Fruit fly (Drosophila melanogaster) whole organism, embryonic: Measurements from ENCODE around the gene bnl.

Source experiments
- CG11093 ChIP-seq: fragments of 200-800 bp; sonication (Bioruptor generic); IDR thresholded peaks from 3 replicates; pipeline ENCODE4 v1.3.6; 2022; ENCODE audit warnings: missing biosample characterization, missing genetic modification characterization
- CG12659 ChIP-seq: fragments of 200-800 bp; sonication (Bioruptor generic); optimal IDR thresholded peaks from 3 replicates; lab custom pipeline; 2017; ENCODE audit warnings: mild to moderate bottlenecking, missing biosample characterization, missing genetic modification reagents, missing genetic modification characterization
- CG13296 ChIP-seq: fragments of 200-800 bp; sonication (Bioruptor generic); optimal IDR thresholded peaks from 3 replicates; lab custom pipeline; 2018; ENCODE audit warnings: missing biosample characterization, mild to moderate bottlenecking, missing genetic modification characterization
- CG14710 ChIP-seq: fragments of 200-800 bp; sonication (Bioruptor generic); optimal IDR thresholded peaks from 3 replicates; lab custom pipeline; 2019; ENCODE audit warnings: missing biosample characterization, mild to moderate bottlenecking, missing genetic modification characterization, moderate library complexity
- CG15514 ChIP-seq: fragments of 200-800 bp; sonication (Bioruptor generic); optimal IDR thresholded peaks from 3 replicates; lab custom pipeline; 2017; ENCODE audit warnings: missing biosample characterization, missing genetic modification characterization, mild to moderate bottlenecking, moderate library complexity, missing genetic modification reagents
- CG16815 ChIP-seq: fragments of 200-800 bp; sonication (Bioruptor generic); optimal IDR thresholded peaks from 3 replicates; lab custom pipeline; 2017; ENCODE audit warnings: missing biosample characterization, mild to moderate bottlenecking, missing genetic modification characterization
- CG31224 ChIP-seq: fragments of 200-800 bp; sonication (Bioruptor generic); IDR thresholded peaks from 2 replicates; pipeline ENCODE4 v1.3.6; 2022; ENCODE audit warnings: missing biosample characterization, missing genetic modification characterization
- CG31365 ChIP-seq: fragments of 200-800 bp; sonication (Bioruptor generic); optimal IDR thresholded peaks from 2 replicates; lab custom pipeline; 2018; ENCODE audit warnings: missing biosample characterization, mild to moderate bottlenecking, missing genetic modification characterization
- CG3995 ChIP-seq: fragments of 200-800 bp; sonication (Bioruptor generic); optimal IDR thresholded peaks from 3 replicates; lab custom pipeline; 2016; ENCODE audit warnings: missing biosample characterization, missing genetic modification characterization
- CG4328 ChIP-seq: fragments of 200-800 bp; sonication (Bioruptor generic); optimal IDR thresholded peaks from 3 replicates; lab custom pipeline; 2017; ENCODE audit warnings: missing biosample characterization, missing genetic modification reagents, missing genetic modification characterization
- CG4424 ChIP-seq: fragments of 200-800 bp; sonication (Bioruptor generic); optimal IDR thresholded peaks from 3 replicates; lab custom pipeline; 2016; ENCODE audit warnings: missing biosample characterization, missing genetic modification characterization
- CG4854 ChIP-seq: fragments of 200-800 bp; sonication (Bioruptor generic); optimal IDR thresholded peaks from 2 replicates; lab custom pipeline; 2016; ENCODE audit warnings: missing biosample characterization, missing genetic modification characterization, inconsistent platforms
- CG5953 ChIP-seq: fragments of 200-800 bp; sonication (Bioruptor generic); IDR thresholded peaks from 2 replicates; pipeline ENCODE4 v1.3.6; 2022; ENCODE audit warnings: missing biosample characterization, missing genetic modification characterization
- CG6254 ChIP-seq: fragments of 200-800 bp; sonication (Bioruptor generic); optimal IDR thresholded peaks from 3 replicates; lab custom pipeline; 2017; ENCODE audit warnings: mild to moderate bottlenecking, missing biosample characterization, missing genetic modification reagents, missing genetic modification characterization
- CG6854 ChIP-seq: fragments of 200-800 bp; sonication (Bioruptor generic); optimal IDR thresholded peaks from 3 replicates; lab custom pipeline; 2017; ENCODE audit warnings: missing biosample characterization, mild to moderate bottlenecking, missing genetic modification characterization
- CG7372 ChIP-seq: fragments of 200-800 bp; sonication (Bioruptor generic); IDR thresholded peaks from 2 replicates; pipeline ENCODE4 v1.3.6; 2022; ENCODE audit warnings: missing biosample characterization, missing genetic modification characterization
- CG7745 ChIP-seq: fragments of 200-800 bp; sonication (Bioruptor generic); optimal IDR thresholded peaks from 2 replicates; lab custom pipeline; 2018; ENCODE audit warnings: missing biosample characterization, mild to moderate bottlenecking, missing genetic modification characterization, moderate library complexity
- CG8765 ChIP-seq: fragments of 200-800 bp; sonication (Bioruptor generic); IDR thresholded peaks from 2 replicates; pipeline ENCODE4 v1.3.6; 2022; ENCODE audit warnings: missing biosample characterization, missing genetic modification characterization
- CG9215 ChIP-seq: fragments of 200-800 bp; sonication (Bioruptor generic); IDR thresholded peaks from 2 replicates; pipeline ENCODE4 v1.3.6; 2022; ENCODE audit warnings: missing biosample characterization, missing genetic modification characterization
- Chrac-16 ChIP-seq: fragments of 200-800 bp; sonication (Bioruptor generic); optimal IDR thresholded peaks from 3 replicates; lab custom pipeline; 2016; ENCODE audit warnings: missing biosample characterization, missing genetic modification characterization
- GATAe ChIP-seq: fragments of 200-800 bp; sonication (Bioruptor generic); conservative IDR thresholded peaks from 2 replicates; pipeline ENCODE4 v1.3.6; 2022; ENCODE audit warnings: missing biosample characterization, missing genetic modification characterization
- H15 ChIP-seq: fragments of 200-800 bp; sonication (Bioruptor generic); IDR thresholded peaks from 3 replicates; pipeline ENCODE4 v1.3.6; 2022; ENCODE audit warnings: missing biosample characterization, missing genetic modification characterization
- H2.0 ChIP-seq: fragments of 200-800 bp; sonication (Bioruptor generic); IDR thresholded peaks from 2 replicates; pipeline ENCODE4 v1.3.6; 2022; ENCODE audit warnings: missing biosample characterization, missing genetic modification characterization
- MESR4 ChIP-seq: fragments of 200-800 bp; sonication (Bioruptor generic); optimal IDR thresholded peaks from 2 replicates; lab custom pipeline; 2018; ENCODE audit warnings: missing biosample characterization, mild to moderate bottlenecking, missing genetic modification characterization, moderate library complexity
- Mrtf ChIP-seq: fragments of 200-800 bp; sonication (Bioruptor generic); IDR thresholded peaks from 3 replicates; pipeline ENCODE4 v1.3.6; 2022; ENCODE audit warnings: missing biosample characterization, missing genetic modification characterization
- Myb ChIP-seq: fragments of 200-800 bp; sonication (Bioruptor generic); optimal IDR thresholded peaks from 2 replicates; lab custom pipeline; 2016; ENCODE audit warnings: missing biosample characterization, missing genetic modification characterization
- Optix ChIP-seq: fragments of 200-800 bp; sonication (Bioruptor generic); IDR thresholded peaks from 3 replicates; pipeline ENCODE4 v1.3.6; 2022; ENCODE audit warnings: missing biosample characterization, missing genetic modification characterization
- Pdp1 ChIP-seq, 2 experiments: fragments of 200-800 bp; sonication (Bioruptor generic); optimal IDR thresholded peaks; 3 replicates each; lab custom pipeline; 2016; ENCODE audit warnings: missing biosample characterization in 2 of 2, missing genetic modification characterization in 2 of 2, mild to moderate bottlenecking in 1 of 2, moderate library complexity in 1 of 2
- Vsx1 ChIP-seq: fragments of 200-800 bp; sonication (Bioruptor generic); optimal IDR thresholded peaks from 2 replicates; lab custom pipeline; 2017; ENCODE audit warnings: missing biosample characterization, mild to moderate bottlenecking, missing genetic modification characterization, missing genetic modification reagents
- bbx ChIP-seq: fragments of 200-800 bp; sonication (Bioruptor generic); IDR thresholded peaks from 2 replicates; pipeline ENCODE4 v1.3.6; 2022; ENCODE audit warnings: missing biosample characterization, missing genetic modification characterization; ENCODE audit not compliant: partially characterized antibody
- dm ChIP-seq: fragments of 200-800 bp; sonication (Bioruptor generic); optimal IDR thresholded peaks from 3 replicates; lab custom pipeline; 2016; ENCODE audit warnings: missing biosample characterization, missing genetic modification characterization
- gsb-n ChIP-seq: fragments of 200-800 bp; sonication (Bioruptor generic); optimal IDR thresholded peaks from 3 replicates; lab custom pipeline; 2018; ENCODE audit warnings: missing biosample characterization, mild to moderate bottlenecking, missing genetic modification characterization
- hb ChIP-seq: fragments of 200-800 bp; sonication (Bioruptor generic); IDR thresholded peaks from 3 replicates; pipeline ENCODE4 v1.3.6; 2022; ENCODE audit warnings: missing biosample characterization, missing genetic modification characterization; ENCODE audit not compliant: partially characterized antibody
- ind ChIP-seq: fragments of 200-800 bp; sonication (Bioruptor generic); optimal IDR thresholded peaks from 3 replicates; lab custom pipeline; 2016; ENCODE audit warnings: missing biosample characterization, missing genetic modification characterization
- kah ChIP-seq: fragments of 200-800 bp; sonication (Bioruptor generic); optimal IDR thresholded peaks from 2 replicates; lab custom pipeline; 2018; ENCODE audit warnings: missing biosample characterization, mild to moderate bottlenecking, missing genetic modification characterization
- knrl ChIP-seq: fragments of 200-800 bp; sonication (Bioruptor generic); IDR thresholded peaks from 3 replicates; pipeline ENCODE4 v1.3.6; 2022; ENCODE audit warnings: missing biosample characterization, missing genetic modification characterization; ENCODE audit not compliant: partially characterized antibody
- lbe ChIP-seq: fragments of 200-800 bp; sonication (Bioruptor generic); optimal IDR thresholded peaks from 2 replicates; lab custom pipeline; 2016; ENCODE audit warnings: missing biosample characterization, mild to moderate bottlenecking, missing genetic modification characterization
- nom ChIP-seq: fragments of 200-800 bp; sonication (Bioruptor generic); optimal IDR thresholded peaks from 2 replicates; lab custom pipeline; 2017; ENCODE audit warnings: missing biosample characterization, missing genetic modification characterization, mild to moderate bottlenecking, moderate library complexity, missing genetic modification reagents
- onecut ChIP-seq: fragments of 200-800 bp; sonication (Bioruptor generic); IDR thresholded peaks from 2 replicates; pipeline ENCODE4 v1.3.6; 2022; ENCODE audit warnings: missing biosample characterization, missing genetic modification characterization
- pb ChIP-seq: fragments of 200-800 bp; sonication (Bioruptor generic); optimal IDR thresholded peaks from 3 replicates; lab custom pipeline; 2016; ENCODE audit warnings: missing biosample characterization, missing genetic modification characterization
- peb ChIP-seq: fragments of 200-800 bp; sonication (Bioruptor generic); IDR thresholded peaks from 2 replicates; pipeline ENCODE4 v1.3.6; 2022; ENCODE audit warnings: missing biosample characterization, missing genetic modification characterization
- phol ChIP-seq: fragments of 200-800 bp; sonication (Bioruptor generic); optimal IDR thresholded peaks from 3 replicates; lab custom pipeline; 2018; ENCODE audit warnings: missing biosample characterization, mild to moderate bottlenecking, missing genetic modification characterization, moderate library complexity
- pzg ChIP-seq: fragments of 200-800 bp; sonication (Bioruptor generic); optimal IDR thresholded peaks from 3 replicates; lab custom pipeline; 2018; ENCODE audit warnings: missing biosample characterization, mild to moderate bottlenecking, missing genetic modification characterization, moderate library complexity
- sens ChIP-seq: fragments of 200-800 bp; sonication (Bioruptor generic); peaks from one replicate; lab custom pipeline; 2016; ENCODE audit warnings: missing biosample characterization, missing genetic modification characterization
- seq ChIP-seq: fragments of 200-800 bp; sonication (Bioruptor generic); IDR thresholded peaks from 2 replicates; pipeline ENCODE4 v1.3.6; 2022; ENCODE audit warnings: missing biosample characterization, missing genetic modification characterization
- sim ChIP-seq: fragments of 200-800 bp; sonication (Bioruptor generic); IDR thresholded peaks from 2 replicates; pipeline ENCODE4 v1.3.6; 2022; ENCODE audit warnings: missing biosample characterization, missing genetic modification characterization
- stwl ChIP-seq: fragments of 200-800 bp; sonication (Bioruptor generic); optimal IDR thresholded peaks from 3 replicates; lab custom pipeline; 2018; ENCODE audit warnings: missing biosample characterization, mild to moderate bottlenecking, missing genetic modification characterization, moderate library complexity
- tap ChIP-seq: fragments of 200-800 bp; optimal IDR thresholded peaks from 3 replicates; lab custom pipeline; 2019; ENCODE audit warnings: missing biosample characterization, mild to moderate bottlenecking, missing genetic modification characterization, moderate library complexity
- tgo ChIP-seq: fragments of 200-800 bp; sonication (Bioruptor generic); IDR thresholded peaks from 3 replicates; pipeline ENCODE4 v1.3.6; 2022; ENCODE audit warnings: missing biosample characterization, missing genetic modification characterization
- trem ChIP-seq: fragments of 200-800 bp; optimal IDR thresholded peaks from 3 replicates; lab custom pipeline; 2019; ENCODE audit warnings: missing biosample characterization, mild to moderate bottlenecking, missing genetic modification characterization, moderate library complexity
- trh ChIP-seq: fragments of 200-800 bp; sonication (Bioruptor generic); optimal IDR thresholded peaks from 2 replicates; lab custom pipeline; 2016; ENCODE audit warnings: missing biosample characterization, missing genetic modification characterization

Gene bnl

dm6 chr3R:19879470-19880052 is 42.9 kb upstream of the bnl start, which contains the start of gene Ask1 (continued):
- TF ChIP-seq phol (peak; percentile 31), CG13296 (no peak), ind (no peak), kah (GFP tag; lab: Kevin White, UChicago) (peak; percentile 73), sens (GFP tag; lab: Kevin White, UChicago) (peak; percentile 4), sim (GFP tag; lab: Robert Waterston, UW) (no peak), pb (no peak), lbe (GFP tag; lab: Kevin White, UChicago) (peak; percentile 53), bbx (GFP tag; lab: Robert Waterston, UW) (0 out of 2 replicates have a peak, but pooled peaks have one; percentile 32), Mrtf (GFP tag; lab: Robert Waterston, UW) (no peak), dm (peak; percentile 0), Vsx1 (GFP tag; lab: Kevin White, UChicago) (no peak), Optix (no peak), CG8765 (GFP tag; lab: Robert Waterston, UW) (no peak), CG15514 (GFP tag; lab: Kevin White, UChicago) (peak; percentile 44), seq (GFP tag; lab: Robert Waterston, UW) (no peak), GATAe (no peak), knrl (GFP tag; lab: Robert Waterston, UW) (no peak), H2.0 (GFP tag; lab: Robert Waterston, UW) (no peak), CG7372 (no peak), trem (tag; lab: Kevin White, UChicago) (peak; percentile 22), gsb-n (no peak), hb (GFP tag; lab: Robert Waterston, UW) (no peak), Chrac-16 (GFP tag; lab: Kevin White, UChicago) (no peak), CG31224 (GFP tag; lab: Robert Waterston, UW) (no peak), Myb (GFP tag; lab: Kevin White, UChicago) (no peak), CG7745 (peak; percentile 3), CG31365 (tag; lab: Kevin White, UChicago) (no peak), stwl (tag; lab: Kevin White, UChicago) (peak; percentile 11), CG4328 (GFP tag; lab: Kevin White, UChicago) (no peak), nom (no peak), CG11093 (GFP tag; lab: Robert Waterston, UW) (no peak), peb (no peak), MESR4 (GFP tag; lab: Kevin White, UChicago) (peak; percentile 86), CG6854 (GFP tag; lab: Kevin White, UChicago) (no peak), CG6254 (peak; percentile 98), CG3995 (GFP tag; lab: Kevin White, UChicago) (no peak), CG12659 (peak; percentile 18), CG9215 (GFP tag; lab: Robert Waterston, UW) (no peak), CG5953 (GFP tag; lab: Robert Waterston, UW) (no peak), CG4854 (GFP tag; lab: Kevin White, UChicago) (peak; percentile 15), CG4424 (no peak), CG16815 (no peak), tgo (GFP tag; lab: Robert Waterston, UW) (no peak), pzg (GFP tag; lab: Kevin White, UChicago) (peak; percentile 65), H15 (no peak), tap (no peak), trh (GFP tag; lab: Kevin White, UChicago) (no peak), onecut (GFP tag; lab: Robert Waterston, UW) (no peak), CG14710 (tag; lab: Kevin White, UChicago) (peak; percentile 13), Pdp1 (GFP tag; optimal IDR thresholded peaks at IDR 0.05; lab: Kevin White, UChicago) (peak in 1 of 2 experiments; percentile 48)
